Worm (Caenorhabditis elegans): ENCODE results near the gene prp-40.
A peak's percentile ranks its signal among the peaks of the same experiment; 100 is the strongest.

Gene prp-40

DNA sequence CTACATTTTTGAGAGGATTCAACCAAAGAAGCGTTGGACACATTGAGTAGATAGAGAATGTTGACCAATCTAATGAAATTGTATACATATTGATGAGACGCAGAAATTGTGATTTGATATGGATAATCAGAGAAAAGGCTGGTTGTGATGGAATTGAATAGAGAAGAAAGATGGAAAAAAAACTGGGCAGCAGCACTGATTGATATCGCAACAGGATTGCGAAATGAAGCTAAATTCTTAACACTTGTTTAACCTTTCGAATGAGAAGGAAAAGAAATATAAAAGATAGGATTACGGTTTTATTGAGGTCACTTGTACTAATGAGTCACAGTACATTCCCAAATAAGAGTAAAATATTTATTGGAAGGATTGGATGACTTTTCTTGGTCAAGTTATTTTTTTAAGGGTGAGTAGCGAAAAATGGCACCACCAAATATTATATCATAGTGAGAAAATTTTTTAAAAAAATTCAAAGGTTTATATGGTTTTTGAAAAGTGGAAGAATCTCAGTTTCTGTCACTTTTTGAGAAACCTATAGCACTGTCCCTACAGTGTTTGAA is 19.6 kb upstream of the prp-40 start:
- no peak for TF ChIP-seq snpc-4 (tag; optimal IDR thresholded peaks at IDR 0.05)
- no peak for TF ChIP-seq zip-2 (tag; optimal IDR thresholded peaks at IDR 0.05)
- peak in 1 of 2 experiments; percentile 31 for TF ChIP-seq lsy-2 (tag; optimal IDR thresholded peaks at IDR 0.05)
- peak; percentile 85 for TF ChIP-seq aha-1 (tag)
- TF ChIP-seq lin-1 (GFP tag; IDR thresholded peaks at IDR 0.05), result no peak
- TF ChIP-seq mxl-2 (GFP tag; conservative IDR thresholded peaks at IDR 0.05), result no peak
- TF ChIP-seq nhr-25 (tag; optimal IDR thresholded peaks at IDR 0.05; ENCODE audit: borderline replicate concordance, insufficient read depth), result peak; percentile 11
- no peak for TF ChIP-seq unc-130 (GFP tag; optimal IDR thresholded peaks at IDR 0.05)
- TF ChIP-seq unc-62 (GFP tag; optimal IDR thresholded peaks at IDR 0.05 in 1 of 2), result peak in 1 of 2 experiments; percentile 96
- TF ChIP-seq unc-62 (tag; optimal IDR thresholded peaks at IDR 0.05), result no peak
- peak; percentile 10 for TF ChIP-seq dve-1 (tag; optimal IDR thresholded peaks at IDR 0.05; ENCODE audit: insufficient read depth)
- peak; percentile 65 for TF ChIP-seq nhr-28 (tag; optimal IDR thresholded peaks at IDR 0.05)
- peak; percentile 33 for TF ChIP-seq mxl-3 (GFP tag; optimal IDR thresholded peaks at IDR 0.05)
- TF ChIP-seq daf-12 (tag; optimal IDR thresholded peaks at IDR 0.05), result no peak
- no peak for TF ChIP-seq arid-1 (GFP tag; conservative IDR thresholded peaks at IDR 0.05)
- no peak for TF ChIP-seq pqm-1 (tag; optimal IDR thresholded peaks at IDR 0.05)
- TF ChIP-seq F26F4.8 (GFP tag; conservative IDR thresholded peaks at IDR 0.05), result no peak

DNA sequence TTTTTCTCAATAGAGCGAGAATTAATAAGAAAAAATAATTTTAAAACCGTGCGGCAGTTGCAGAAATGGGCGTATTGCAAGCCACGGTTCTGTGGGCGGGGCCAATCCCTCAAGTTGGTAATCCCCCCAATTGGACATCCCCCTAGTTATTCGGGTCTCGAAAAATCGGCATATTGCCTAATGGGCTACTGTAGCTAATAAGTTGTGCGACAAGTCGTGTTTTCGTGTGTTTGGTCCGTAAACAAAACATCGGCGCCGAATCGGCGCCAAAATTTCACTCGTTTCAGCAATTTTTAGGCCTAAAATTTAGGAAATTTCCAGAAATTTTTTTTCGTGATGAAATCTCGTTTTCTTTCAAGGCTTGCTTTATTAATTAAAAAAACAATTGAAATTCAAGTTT is 17.5 kb upstream of the prp-40 start:
- TF ChIP-seq arid-1 (GFP tag; conservative IDR thresholded peaks at IDR 0.05) (0 out of 2 replicates have a peak, but pooled peaks have one; percentile 5), unc-130 (GFP tag; optimal IDR thresholded peaks at IDR 0.05) (peak; percentile 65), Y48G9A.11 (GFP tag; IDR thresholded peaks at IDR 0.05) (peak; percentile 54; the same call in 1 of the 2 replicates), unc-39 (tag; optimal IDR thresholded peaks at IDR 0.05) (no peak), daf-16 (GFP tag; optimal IDR thresholded peaks at IDR 0.05) (no peak), daf-16 (tag; optimal IDR thresholded peaks at IDR 0.05) (no peak), lin-38 (GFP tag; IDR thresholded peaks at IDR 0.05) (peak; percentile 61), dmd-9 (GFP tag; IDR thresholded peaks at IDR 0.05) (0 out of 2 replicates have a peak, but pooled peaks have one; percentile 28), attf-4 (tag; optimal IDR thresholded peaks at IDR 0.05) (no peak), snpc-1.2 (GFP tag; IDR thresholded peaks at IDR 0.05) (peak; percentile 67; the same call in 1 of the 2 replicates), sdz-12 (GFP tag; optimal IDR thresholded peaks at IDR 0.05) (no peak)

DNA sequence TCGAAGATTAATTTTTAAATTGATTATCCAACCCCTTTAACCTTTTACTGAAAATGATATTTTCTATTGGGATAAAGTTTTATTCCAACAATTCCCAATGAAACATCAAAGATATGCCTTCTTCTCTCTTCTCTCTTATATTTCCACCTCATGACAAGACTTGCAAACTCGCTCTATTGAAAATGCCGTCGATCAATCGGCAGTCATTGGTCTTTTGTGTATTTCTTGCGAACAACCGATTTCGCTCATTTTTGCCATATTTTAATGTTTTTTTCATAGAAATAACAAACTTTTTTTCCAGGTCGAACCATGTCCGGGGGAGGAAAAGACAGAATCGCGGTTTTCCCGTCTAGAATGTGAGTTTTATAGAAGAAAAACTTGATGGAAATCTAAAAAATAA is 14.1 kb upstream of the prp-40 start, which contains the start of gene vha-14:
vha-14 (plus strand) TSS at position 302 of the 400 bp plus-strand sequence.
- TF ChIP-seq R02D3.7 (tag; optimal IDR thresholded peaks at IDR 0.05), result no peak
- peak; percentile 65 for TF ChIP-seq nhr-28 (tag; optimal IDR thresholded peaks at IDR 0.05)
- TF ChIP-seq hlh-11 (tag; optimal IDR thresholded peaks at IDR 0.05), result peak; percentile 22
- no peak for TF ChIP-seq dmd-9 (GFP tag; IDR thresholded peaks at IDR 0.05)
- no peak for TF ChIP-seq daf-19 (GFP tag; conservative IDR thresholded peaks at IDR 0.05)
- TF ChIP-seq lsy-2 (tag; optimal IDR thresholded peaks at IDR 0.05), result peak in 1 of 2 experiments; percentile 71
- TF ChIP-seq pha-4 (GFP tag; IDR thresholded peaks at IDR 0.05), result no peak
- TF ChIP-seq pha-4 (tag; optimal IDR thresholded peaks at IDR 0.05), result no peak
- TF ChIP-seq dve-1 (tag; optimal IDR thresholded peaks at IDR 0.05; ENCODE audit: insufficient read depth), result peak; percentile 27
- TF ChIP-seq mep-1 (tag; optimal IDR thresholded peaks at IDR 0.05), result peak; percentile 77
- TF ChIP-seq T20F7.1 (GFP tag; optimal IDR thresholded peaks at IDR 0.05), result peak; percentile 46
- TF ChIP-seq cey-2 (tag; optimal IDR thresholded peaks at IDR 0.05; ENCODE audit: borderline replicate concordance, insufficient read depth), result no peak
- TF ChIP-seq F44E2.7 (GFP tag; IDR thresholded peaks at IDR 0.05), result no peak
- no peak for TF ChIP-seq dmd-6 (GFP tag; IDR thresholded peaks at IDR 0.05)
- peak; percentile 97 for TF ChIP-seq nhr-6 (tag; optimal IDR thresholded peaks at IDR 0.05)
- TF ChIP-seq hlh-30 (tag; optimal IDR thresholded peaks at IDR 0.05; ENCODE audit: insufficient read depth), result peak; percentile 92
- TF ChIP-seq D1046.2 (GFP tag; IDR thresholded peaks at IDR 0.05), result no peak
- TF ChIP-seq mes-2 (tag; optimal IDR thresholded peaks at IDR 0.05; ENCODE audit: poor library complexity, severe bottlenecking), result peak; percentile 21
- no peak for TF ChIP-seq lin-13 (GFP tag; optimal IDR thresholded peaks at IDR 0.05)
- peak in 1 of 2 experiments; percentile 69 for TF ChIP-seq unc-62 (GFP tag; optimal IDR thresholded peaks at IDR 0.05 in 1 of 2)
- TF ChIP-seq unc-62 (tag; optimal IDR thresholded peaks at IDR 0.05), result no peak
- TF ChIP-seq dpl-1 (GFP tag; optimal IDR thresholded peaks at IDR 0.05), result peak; percentile 35
- TF ChIP-seq Y48G9A.11 (GFP tag; IDR thresholded peaks at IDR 0.05), result no peak
- peak; percentile 75 for TF ChIP-seq lin-38 (GFP tag; IDR thresholded peaks at IDR 0.05)
- TF ChIP-seq madf-5 (GFP tag; IDR thresholded peaks at IDR 0.05), result no peak
- TF ChIP-seq ceh-20 (GFP tag; IDR thresholded peaks at IDR 0.05), result no peak
- no peak for TF ChIP-seq zip-2 (tag; optimal IDR thresholded peaks at IDR 0.05)
- TF ChIP-seq pqm-1 (tag; optimal IDR thresholded peaks at IDR 0.05), result peak; percentile 77
- peak; percentile 79 for TF ChIP-seq nhr-77 (tag; optimal IDR thresholded peaks at IDR 0.05)
- no peak for TF ChIP-seq lin-15B (tag; optimal IDR thresholded peaks at IDR 0.05)
